Fruit fly (Drosophila melanogaster): ENCODE measurements around the gene CG33645.

CG33645 gene

DNA sequence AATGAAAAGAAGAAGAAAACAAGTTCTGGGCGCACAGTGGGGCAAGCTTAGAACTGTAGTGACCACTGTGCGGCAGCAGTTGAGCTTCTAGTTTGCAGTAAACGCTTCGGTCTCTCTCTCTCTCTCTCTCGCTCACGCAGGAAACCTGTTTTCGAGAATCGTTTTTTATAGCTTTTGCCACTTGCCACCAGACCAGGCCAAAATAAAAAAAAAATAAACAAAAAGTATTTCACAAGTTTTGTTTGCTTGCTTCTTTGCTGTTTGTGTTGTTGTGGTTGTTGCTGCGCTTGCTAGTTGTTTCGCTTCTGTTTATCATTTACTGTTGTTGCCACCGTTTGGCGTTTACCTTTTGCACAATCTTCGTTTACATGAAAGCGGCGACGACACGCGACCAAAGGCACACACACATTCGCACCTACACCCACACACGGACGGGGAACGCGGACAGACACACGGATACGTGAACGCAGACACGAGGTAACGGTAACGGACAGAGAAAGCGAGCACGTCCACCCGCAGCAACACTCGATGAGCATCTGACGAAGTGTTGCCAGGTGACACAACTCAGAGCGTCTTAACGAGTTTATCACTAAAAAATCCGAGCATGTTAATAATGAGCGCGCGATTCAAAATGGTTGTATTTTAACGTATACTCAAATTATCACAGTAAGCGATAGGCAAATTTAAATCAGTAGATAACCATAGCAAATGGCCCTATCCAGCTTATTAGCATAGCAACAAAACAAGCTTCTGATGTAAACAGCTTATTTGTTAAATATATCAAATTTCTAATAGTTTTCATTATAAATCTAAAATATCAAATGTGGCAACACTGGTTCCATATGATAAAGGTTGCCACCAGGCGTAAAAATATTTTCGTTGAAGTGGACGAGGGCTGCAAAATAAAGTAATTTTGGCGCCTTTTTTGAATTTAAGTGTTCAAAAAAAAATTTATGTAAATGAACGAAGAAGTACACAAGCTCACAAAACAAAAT is 16.5 kb downstream of the CG33645 start, which contains the start of gene B4 (continued):
- peak; percentile 7 for TF ChIP-seq CG15601 (tag; optimal IDR thresholded peaks at IDR 0.05)
- TF ChIP-seq CG7556 (GFP tag; optimal IDR thresholded peaks at IDR 0.05): no peak
- TF ChIP-seq Nf-YB (GFP tag; optimal IDR thresholded peaks at IDR 0.05): no peak
- no peak for TF ChIP-seq C15 (GFP tag; IDR thresholded peaks at IDR 0.05)
- TF ChIP-seq hbn (GFP tag; IDR thresholded peaks at IDR 0.05; ENCODE audit: partially characterized antibody): no peak
- no peak for TF ChIP-seq az2 (GFP tag; optimal IDR thresholded peaks at IDR 0.05)
- peak; percentile 69 for TF ChIP-seq fd64A (GFP tag; optimal IDR thresholded peaks at IDR 0.05)
- TF ChIP-seq Aef1 (GFP tag; IDR thresholded peaks at IDR 0.05): no peak; the same call in 2 of the 3 replicates
- TF ChIP-seq pnt (GFP tag; optimal IDR thresholded peaks at IDR 0.05): no peak
- TF ChIP-seq br (optimal IDR thresholded peaks at IDR 0.05): no peak
- TF ChIP-seq CG9727 (GFP tag; optimal IDR thresholded peaks at IDR 0.05): peak; percentile 39
- peak; percentile 94 for TF ChIP-seq sqz (GFP tag; optimal IDR thresholded peaks at IDR 0.05)
- no peak for TF ChIP-seq ro (GFP tag; IDR thresholded peaks at IDR 0.05)
- no peak for TF ChIP-seq pita (GFP tag; optimal IDR thresholded peaks at IDR 0.05)
- TF ChIP-seq inv (GFP tag; IDR thresholded peaks at IDR 0.05; ENCODE audit: partially characterized antibody): peak; percentile 26; the same call in 1 of the 2 replicates
- TF ChIP-seq run (tag; optimal IDR thresholded peaks at IDR 0.05): no peak
- peak; percentile 27 for TF ChIP-seq Max (GFP tag; optimal IDR thresholded peaks at IDR 0.05)
- peak; percentile 17 for TF ChIP-seq BEAF-32 (GFP tag; optimal IDR thresholded peaks at IDR 0.05)
- TF ChIP-seq sens (GFP tag): peak; percentile 76
- no peak for TF ChIP-seq crc (GFP tag; optimal IDR thresholded peaks at IDR 0.05)
- TF ChIP-seq hth (optimal IDR thresholded peaks at IDR 0.05): no peak
- no peak for TF ChIP-seq Neu2 (GFP tag; optimal IDR thresholded peaks at IDR 0.05; ENCODE audit: borderline replicate concordance)
- no peak for TF ChIP-seq Dll (GFP tag; IDR thresholded peaks at IDR 0.05; ENCODE audit: partially characterized antibody)
- no peak for TF ChIP-seq CG13775 (GFP tag; optimal IDR thresholded peaks at IDR 0.05)
- no peak for TF ChIP-seq ac (GFP tag; optimal IDR thresholded peaks at IDR 0.05)
- TF ChIP-seq luna (GFP tag; optimal IDR thresholded peaks at IDR 0.05): peak; percentile 0
- 0 out of 2 replicates have a peak, but pooled peaks have one; percentile 35 for TF ChIP-seq CG10321 (GFP tag; IDR thresholded peaks at IDR 0.05)
- no peak for TF ChIP-seq h (optimal IDR thresholded peaks at IDR 0.05)
- peak; percentile 96 for TF ChIP-seq Dp (GFP tag; optimal IDR thresholded peaks at IDR 0.05)
- peak; percentile 38; the same call in 1 of the 2 replicates for TF ChIP-seq CG3847 (GFP tag; IDR thresholded peaks at IDR 0.05)
- TF ChIP-seq fd96Cb (tag; optimal IDR thresholded peaks at IDR 0.05): no peak
- peak; percentile 27 for TF ChIP-seq Ets97D (GFP tag; optimal IDR thresholded peaks at IDR 0.05)
- peak; percentile 41 for TF ChIP-seq schlank (tag; optimal IDR thresholded peaks at IDR 0.05)
- TF ChIP-seq CG18011 (GFP tag; optimal IDR thresholded peaks at IDR 0.05): no peak
- no peak for TF ChIP-seq dimm (GFP tag; IDR thresholded peaks at IDR 0.05)
- TF ChIP-seq CG12769 (tag; optimal IDR thresholded peaks at IDR 0.05): peak; percentile 69
- peak; percentile 58; the same call in 1 of the 2 replicates for TF ChIP-seq wdn (GFP tag; IDR thresholded peaks at IDR 0.05)
- TF ChIP-seq ato (GFP tag; IDR thresholded peaks at IDR 0.05; ENCODE audit: partially characterized antibody): no peak
- TF ChIP-seq danr (GFP tag; IDR thresholded peaks at IDR 0.05): no peak
- TF ChIP-seq Dbx (GFP tag; IDR thresholded peaks at IDR 0.05): peak; percentile 76; the same call in 2 of the 3 replicates
- TF ChIP-seq HHEX (GFP tag; optimal IDR thresholded peaks at IDR 0.05): peak; percentile 34
- no peak for TF ChIP-seq CG31441 (GFP tag; IDR thresholded peaks at IDR 0.05)
- TF ChIP-seq CG18262 (tag; optimal IDR thresholded peaks at IDR 0.05): no peak
- TF ChIP-seq sr (GFP tag; IDR thresholded peaks at IDR 0.05): no peak; the same call in 1 of the 3 replicates
- no peak for TF ChIP-seq CG18764 (GFP tag; optimal IDR thresholded peaks at IDR 0.05)
- TF ChIP-seq grn (GFP tag; optimal IDR thresholded peaks at IDR 0.05): peak; percentile 9
- TF ChIP-seq CG10274 (GFP tag; optimal IDR thresholded peaks at IDR 0.05): no peak
- TF ChIP-seq Myb (GFP tag; optimal IDR thresholded peaks at IDR 0.05): peak; percentile 37
- no peak for TF ChIP-seq dati (GFP tag; IDR thresholded peaks at IDR 0.05)
